Worm (Caenorhabditis elegans) whole organism, late embryonic: ENCODE measurements around the gene F38B2.4.

Source experiments
- C08G9.2 ChIP-seq: sonication (generic microtip); optimal IDR thresholded peaks from 2 replicates; lab custom pipeline; 2016; ENCODE audit warnings: mild to moderate bottlenecking, missing genetic modification characterization, moderate library complexity, missing compliant biosample characterization
- ceh-9 ChIP-seq: sonication (generic microtip); optimal IDR thresholded peaks from 2 replicates; lab custom pipeline; 2016; ENCODE audit warnings: mild to moderate bottlenecking, missing genetic modification characterization, inconsistent platforms, missing compliant biosample characterization
- ets-4 ChIP-seq: sonication (generic microtip); optimal IDR thresholded peaks from 2 replicates; lab custom pipeline; 2016; ENCODE audit warnings: missing genetic modification characterization, missing compliant biosample characterization
- fkh-10 ChIP-seq: fragments of 150-350 bp; optimal IDR thresholded peaks from 2 replicates; lab custom pipeline; 2014; ENCODE audit warnings: missing biosample characterization, missing genetic modification reagents, missing genetic modification characterization
- lim-6 ChIP-seq: sonication (generic microtip); optimal IDR thresholded peaks from 2 replicates; lab custom pipeline; 2016; ENCODE audit warnings: missing genetic modification characterization, missing compliant biosample characterization
- lin-11 ChIP-seq: fragments of 200-800 bp; sonication (Bioruptor generic); optimal IDR thresholded peaks from 2 replicates; lab custom pipeline; 2018; ENCODE audit warnings: mild to moderate bottlenecking, missing genetic modification characterization, missing compliant biosample characterization
- sdc-2 ChIP-seq: sonication (generic microtip); optimal IDR thresholded peaks from 2 replicates; lab custom pipeline; 2016; ENCODE audit warnings: missing genotype, missing genetic modification characterization, missing compliant biosample characterization
- tbx-2 ChIP-seq: sonication (generic microtip); optimal IDR thresholded peaks from 2 replicates; lab custom pipeline; 2016; ENCODE audit warnings: missing genetic modification characterization, missing compliant biosample characterization
- unc-3 ChIP-seq, 2 experiments: fragments of 200-800 bp in 1 of 2; sonication (Bioruptor generic) in 1 of 2; sonication (generic microtip) in 1 of 2; conservative IDR thresholded peaks in 1 of 2; optimal IDR thresholded peaks in 1 of 2; 2 replicates each; pipeline versions ENCODE4 v1.3.6 to Lab custom; 2016 to 2022; ENCODE audit warnings: missing compliant biosample characterization in 2 of 2, missing genetic modification characterization in 2 of 2, missing genetic modification reagents in 1 of 2
- unc-55 ChIP-seq: sonication (generic microtip); optimal IDR thresholded peaks from 2 replicates; lab custom pipeline; 2017; ENCODE audit warnings: missing biosample characterization, missing genetic modification reagents, missing genetic modification characterization
- unc-86 ChIP-seq: sonication (generic microtip); optimal IDR thresholded peaks from 2 replicates; lab custom pipeline; 2016; ENCODE audit warnings: missing genetic modification characterization, missing compliant biosample characterization

- TF ChIP-seq lin-11 (tag; lab: Kevin White, UChicago) (no peak), ets-4 (tag; lab: Kevin White, UChicago) (no peak), tbx-2 (tag; lab: Kevin White, UChicago) (no peak), lim-6 (tag; lab: Kevin White, UChicago) (no peak), unc-86 (tag; lab: Kevin White, UChicago) (no peak), sdc-2 (no peak), unc-3 (GFP tag; conservative IDR thresholded peaks at IDR 0.05; lab: Robert Waterston, UW) (no peak), unc-3 (tag; optimal IDR thresholded peaks at IDR 0.05; lab: Kevin White, UChicago) (no peak), fkh-10 (GFP tag; lab: Kevin White, UChicago) (no peak), C08G9.2 (tag; lab: Kevin White, UChicago) (no peak), ceh-9 (tag; lab: Kevin White, UChicago) (no peak), unc-55 (GFP tag; lab: Kevin White, UChicago) (no peak)
Measured at ce11 chrX:11249392-11249791, 38.1 kb downstream of the F38B2.4 start.
